Worm (Caenorhabditis elegans): Measurements from ENCODE around the gene bub-3.

The bub-3 gene

ce11 chrII:13750128-13750527, 24.3 kb downstream of the bub-3 start:
- TF ChIP-seq sma-3 (GFP tag; optimal IDR thresholded peaks at IDR 0.05) (no peak), ztf-4 (tag; optimal IDR thresholded peaks at IDR 0.05) (no peak), R02D3.7 (tag; optimal IDR thresholded peaks at IDR 0.05) (no peak)

ce11 chrII:13751030-13751429, 25.2 kb downstream of the bub-3 start:
- TF ChIP-seq gmeb-1 (tag; optimal IDR thresholded peaks at IDR 0.05) (peak; percentile 23), nhr-6 (tag; optimal IDR thresholded peaks at IDR 0.05) (no peak)

ce11 chrII:13752016-13752415, 26.2 kb downstream of the bub-3 start, which contains the start of gene arrd-14:
Gene arrd-14, plus strand, starts transcription at chrII:13752316.
- TF ChIP-seq nhr-12 (tag; optimal IDR thresholded peaks at IDR 0.05) = no peak
- no peak for TF ChIP-seq ceh-82 (tag; optimal IDR thresholded peaks at IDR 0.05)

ce11 chrII:13756232-13756631, 30.4 kb downstream of the bub-3 start:
- TF ChIP-seq zag-1 (tag; optimal IDR thresholded peaks at IDR 0.05) (peak; percentile 35), crh-2 (tag; optimal IDR thresholded peaks at IDR 0.05) (no peak), ZK546.5 (tag; optimal IDR thresholded peaks at IDR 0.05) (no peak), sma-3 (GFP tag; optimal IDR thresholded peaks at IDR 0.05) (no peak), lin-11 (tag; optimal IDR thresholded peaks at IDR 0.05) (no peak), aly-2 (tag; optimal IDR thresholded peaks at IDR 0.05) (no peak), lin-13 (GFP tag; optimal IDR thresholded peaks at IDR 0.05) (no peak), nhr-237 (tag; optimal IDR thresholded peaks at IDR 0.05) (no peak), ztf-4 (tag; optimal IDR thresholded peaks at IDR 0.05) (no peak), elt-1 (tag; optimal IDR thresholded peaks at IDR 0.05) (no peak), mab-5 (tag; optimal IDR thresholded peaks at IDR 0.05) (no peak), Y55F3AM.14 (GFP tag; optimal IDR thresholded peaks at IDR 0.05) (no peak), C34F6.9 (tag; optimal IDR thresholded peaks at IDR 0.05) (peak; percentile 46), nhr-25 (tag; optimal IDR thresholded peaks at IDR 0.05) (peak; percentile 20), sem-4 (tag; optimal IDR thresholded peaks at IDR 0.05) (peak; percentile 7), nhr-6 (tag; optimal IDR thresholded peaks at IDR 0.05) (no peak), nhr-129 (tag; optimal IDR thresholded peaks at IDR 0.05) (no peak), lsy-2 (tag; optimal IDR thresholded peaks at IDR 0.05) (peak in 1 of 2 experiments; percentile 38), snpc-4 (tag; optimal IDR thresholded peaks at IDR 0.05) (no peak), mbf-1 (tag; optimal IDR thresholded peaks at IDR 0.05) (no peak), gmeb-1 (tag; optimal IDR thresholded peaks at IDR 0.05) (no peak), nhr-77 (tag; optimal IDR thresholded peaks at IDR 0.05) (no peak), sma-9 (GFP tag; optimal IDR thresholded peaks at IDR 0.05) (peak; percentile 1), sma-9 (tag; optimal IDR thresholded peaks at IDR 0.05) (no peak), F13H6.1 (tag; optimal IDR thresholded peaks at IDR 0.05) (no peak), unc-39 (tag; optimal IDR thresholded peaks at IDR 0.05) (no peak), ceh-82 (tag; optimal IDR thresholded peaks at IDR 0.05) (no peak), unc-55 (GFP tag; optimal IDR thresholded peaks at IDR 0.05) (peak; percentile 35), lin-39 (tag; optimal IDR thresholded peaks at IDR 0.05) (no peak), egl-27 (tag; optimal IDR thresholded peaks at IDR 0.05) (no peak), skn-1 (tag; optimal IDR thresholded peaks at IDR 0.05) (no peak), elt-3 (tag; optimal IDR thresholded peaks at IDR 0.05) (no peak), peb-1 (tag; optimal IDR thresholded peaks at IDR 0.05) (no peak), unc-62 (GFP tag; optimal IDR thresholded peaks at IDR 0.05) (no peak), nhr-11 (tag; optimal IDR thresholded peaks at IDR 0.05) (no peak)

ce11 chrII:13758108-13758507, 32.2 kb downstream of the bub-3 start, which contains the start of gene arrd-13:
Gene arrd-13, plus strand, starts transcription at chrII:13758408.
- TF ChIP-seq mbf-1 (tag; optimal IDR thresholded peaks at IDR 0.05) (no peak), nhr-237 (tag; optimal IDR thresholded peaks at IDR 0.05) (no peak), nhr-6 (tag; optimal IDR thresholded peaks at IDR 0.05) (no peak), alr-1 (tag; optimal IDR thresholded peaks at IDR 0.05) (no peak), R02D3.7 (tag; optimal IDR thresholded peaks at IDR 0.05) (no peak), lin-39 (tag; optimal IDR thresholded peaks at IDR 0.05) (no peak), egl-27 (tag; optimal IDR thresholded peaks at IDR 0.05) (no peak), mdl-1 (tag; optimal IDR thresholded peaks at IDR 0.05) (no peak), crh-2 (tag; optimal IDR thresholded peaks at IDR 0.05) (no peak), unc-39 (tag; optimal IDR thresholded peaks at IDR 0.05) (no peak), unc-62 (GFP tag; optimal IDR thresholded peaks at IDR 0.05) (no peak), blmp-1 (tag; optimal IDR thresholded peaks at IDR 0.05; ENCODE audit: insufficient read depth) (no peak)

All from whole organism, L2 larva.